Fruit fly (Drosophila melanogaster) whole organism, embryonic: ENCODE data around the gene CG13062.

Experiments
- Antp ChIP-seq: fragments of 200-800 bp; sonication (Bioruptor generic); optimal IDR thresholded peaks from 3 replicates; lab custom pipeline; 2016; ENCODE audit warnings: missing biosample characterization, missing genetic modification characterization
- CG10565 ChIP-seq: fragments of 200-800 bp; sonication (Bioruptor generic); optimal IDR thresholded peaks from 3 replicates; lab custom pipeline; 2016; ENCODE audit warnings: missing biosample characterization, mild to moderate bottlenecking, missing genetic modification characterization
- CG11504 ChIP-seq: fragments of 200-800 bp; sonication (Bioruptor generic); optimal IDR thresholded peaks from 3 replicates; lab custom pipeline; 2019; ENCODE audit warnings: missing biosample characterization, mild to moderate bottlenecking, missing genetic modification characterization, moderate library complexity
- CG12155 ChIP-seq: fragments of 200-800 bp; sonication (Bioruptor generic); optimal IDR thresholded peaks from 3 replicates; lab custom pipeline; 2016; ENCODE audit warnings: missing biosample characterization, missing genetic modification characterization
- CG13296 ChIP-seq: fragments of 200-800 bp; sonication (Bioruptor generic); optimal IDR thresholded peaks from 3 replicates; lab custom pipeline; 2018; ENCODE audit warnings: missing biosample characterization, mild to moderate bottlenecking, missing genetic modification characterization
- CG13775 ChIP-seq: fragments of 200-800 bp; sonication (Bioruptor generic); optimal IDR thresholded peaks from 3 replicates; lab custom pipeline; 2017; ENCODE audit warnings: missing biosample characterization, mild to moderate bottlenecking, missing genetic modification characterization
- CG14441 ChIP-seq: fragments of 200-800 bp; sonication (Bioruptor generic); IDR thresholded peaks from 2 replicates; pipeline ENCODE4 v1.3.6; 2022; ENCODE audit warnings: missing biosample characterization, missing genetic modification characterization
- CG15696 ChIP-seq: fragments of 200-800 bp; sonication (Bioruptor generic); optimal IDR thresholded peaks from 2 replicates; lab custom pipeline; 2019; ENCODE audit warnings: missing biosample characterization, mild to moderate bottlenecking, missing genetic modification characterization, moderate library complexity
- CG17186 ChIP-seq: fragments of 200-800 bp; sonication (Bioruptor generic); optimal IDR thresholded peaks from 3 replicates; lab custom pipeline; 2017; ENCODE audit warnings: missing biosample characterization, missing genetic modification reagents, missing genetic modification characterization
- CG17328 ChIP-seq: fragments of 200-800 bp; sonication (Bioruptor generic); IDR thresholded peaks from 2 replicates; pipeline ENCODE4 v1.3.6; 2022; ENCODE audit warnings: missing biosample characterization, missing genetic modification characterization
- CG18599 ChIP-seq: fragments of 200-800 bp; sonication (Bioruptor generic); optimal IDR thresholded peaks from 3 replicates; lab custom pipeline; 2017; ENCODE audit warnings: missing biosample characterization, missing genetic modification characterization, mild to moderate bottlenecking, moderate library complexity, missing genetic modification reagents
- CG2116 ChIP-seq: fragments of 200-800 bp; sonication (Bioruptor generic); optimal IDR thresholded peaks from 3 replicates; lab custom pipeline; 2018; ENCODE audit warnings: missing biosample characterization, mild to moderate bottlenecking, missing genetic modification characterization
- CG4424 ChIP-seq: fragments of 200-800 bp; sonication (Bioruptor generic); optimal IDR thresholded peaks from 3 replicates; lab custom pipeline; 2016; ENCODE audit warnings: missing biosample characterization, missing genetic modification characterization
- CG6765 ChIP-seq: fragments of 200-800 bp; sonication (Bioruptor generic); optimal IDR thresholded peaks from 3 replicates; lab custom pipeline; 2017; ENCODE audit warnings: missing biosample characterization, mild to moderate bottlenecking, missing genetic modification characterization
- CG8359 ChIP-seq: fragments of 200-800 bp; sonication (Bioruptor generic); optimal IDR thresholded peaks from 2 replicates; lab custom pipeline; 2017; ENCODE audit warnings: missing biosample characterization, mild to moderate bottlenecking, missing genetic modification characterization, borderline replicate concordance
- CG8478 ChIP-seq: fragments of >200 bp; optimal IDR thresholded peaks from 2 replicates; lab custom pipeline; 2018
- CG9797 ChIP-seq: fragments of 200-800 bp; sonication (Bioruptor generic); optimal IDR thresholded peaks from 3 replicates; lab custom pipeline; 2018; ENCODE audit warnings: missing biosample characterization, mild to moderate bottlenecking, missing genetic modification characterization
- CTCF ChIP-seq: fragments of 200-800 bp; sonication (Bioruptor generic); optimal IDR thresholded peaks from 2 replicates; lab custom pipeline; 2017; ENCODE audit warnings: missing biosample characterization, mild to moderate bottlenecking, missing genetic modification characterization, moderate library complexity
- Doc3 ChIP-seq: fragments of 200-800 bp; sonication (Bioruptor generic); IDR thresholded peaks from 3 replicates; pipeline ENCODE4 v1.3.6; 2022; ENCODE audit warnings: missing biosample characterization, missing genetic modification characterization; ENCODE audit not compliant: partially characterized antibody
- HLHmδ ChIP-seq: fragments of 200-800 bp; sonication (Bioruptor generic); optimal IDR thresholded peaks from 2 replicates; lab custom pipeline; 2018; ENCODE audit warnings: missing biosample characterization, mild to moderate bottlenecking, missing genetic modification characterization, moderate library complexity
- Hand ChIP-seq: fragments of 200-800 bp; sonication (Bioruptor generic); optimal IDR thresholded peaks from 2 replicates; lab custom pipeline; 2017; ENCODE audit warnings: mild to moderate bottlenecking, missing biosample characterization, missing genetic modification reagents, missing genetic modification characterization
- Hr3 ChIP-seq: fragments of 200-800 bp; sonication (Bioruptor generic); optimal IDR thresholded peaks from 3 replicates; lab custom pipeline; 2016; ENCODE audit warnings: missing biosample characterization, missing genetic modification characterization
- Lhr ChIP-seq: fragments of 200-800 bp; sonication (Bioruptor generic); optimal IDR thresholded peaks from 3 replicates; lab custom pipeline; 2017; ENCODE audit warnings: mild to moderate bottlenecking, missing biosample characterization, missing genetic modification reagents, missing genetic modification characterization
- Mes4 ChIP-seq: fragments of 200-800 bp; sonication (Bioruptor generic); optimal IDR thresholded peaks from 2 replicates; lab custom pipeline; 2016; ENCODE audit warnings: missing biosample characterization, missing genetic modification characterization
- Mrtf ChIP-seq: fragments of 200-800 bp; sonication (Bioruptor generic); IDR thresholded peaks from 3 replicates; pipeline ENCODE4 v1.3.6; 2022; ENCODE audit warnings: missing biosample characterization, missing genetic modification characterization
- Nf-YB ChIP-seq: fragments of 200-800 bp; sonication (Bioruptor generic); optimal IDR thresholded peaks from 3 replicates; lab custom pipeline; 2019; ENCODE audit warnings: missing biosample characterization, mild to moderate bottlenecking, missing genetic modification characterization, moderate library complexity
- NfI ChIP-seq: fragments of 200-800 bp; sonication (Bioruptor generic); optimal IDR thresholded peaks from 3 replicates; lab custom pipeline; 2018; ENCODE audit warnings: missing biosample characterization, mild to moderate bottlenecking, missing genetic modification characterization, moderate library complexity
- Oli ChIP-seq: fragments of 200-800 bp; sonication (Bioruptor generic); optimal IDR thresholded peaks from 2 replicates; lab custom pipeline; 2018; ENCODE audit warnings: missing biosample characterization, mild to moderate bottlenecking, missing genetic modification characterization, moderate library complexity
- Rfx ChIP-seq: fragments of 200-800 bp; sonication (Bioruptor generic); IDR thresholded peaks from 2 replicates; pipeline ENCODE4 v1.3.6; 2022; ENCODE audit warnings: missing biosample characterization, missing genetic modification characterization
- Rx ChIP-seq: fragments of 200-800 bp; sonication (Bioruptor generic); IDR thresholded peaks from 2 replicates; pipeline ENCODE4 v1.3.6; 2022; ENCODE audit warnings: missing biosample characterization, missing genetic modification characterization
- TFAM ChIP-seq: fragments of 200-800 bp; sonication (Bioruptor generic); optimal IDR thresholded peaks from 2 replicates; lab custom pipeline; 2017; ENCODE audit warnings: missing biosample characterization, missing genetic modification characterization, inconsistent platforms
- Xbp1 ChIP-seq: fragments of 200-800 bp; sonication (Bioruptor generic); optimal IDR thresholded peaks from 3 replicates; lab custom pipeline; 2016; ENCODE audit warnings: missing biosample characterization, mild to moderate bottlenecking, missing genetic modification characterization
- ash1 ChIP-seq: fragments of 200-800 bp; sonication (Bioruptor generic); optimal IDR thresholded peaks from 2 replicates; lab custom pipeline; 2018; ENCODE audit warnings: missing biosample characterization, mild to moderate bottlenecking, missing genetic modification characterization
- az2 ChIP-seq: fragments of 200-800 bp; sonication (Bioruptor generic); optimal IDR thresholded peaks from 3 replicates; lab custom pipeline; 2016; ENCODE audit warnings: missing biosample characterization, missing genetic modification characterization
- bab2 ChIP-seq: fragments of 200-800 bp; sonication (Bioruptor generic); optimal IDR thresholded peaks from 2 replicates; lab custom pipeline; 2016; ENCODE audit warnings: missing biosample characterization, missing genetic modification characterization
- bsh ChIP-seq, 2 experiments: fragments of 200-800 bp; sonication (Bioruptor generic); optimal IDR thresholded peaks; 2 replicates each; lab custom pipeline; 2017 to 2018; ENCODE audit warnings: mild to moderate bottlenecking in 2 of 2, missing biosample characterization in 2 of 2, missing genetic modification characterization in 2 of 2, moderate library complexity in 1 of 2
- corto ChIP-seq: fragments of 200-800 bp; sonication (Bioruptor generic); optimal IDR thresholded peaks from 2 replicates; lab custom pipeline; 2016; ENCODE audit warnings: missing biosample characterization, mild to moderate bottlenecking, missing genetic modification characterization, moderate library complexity
- da ChIP-seq: fragments of 200-800 bp; sonication (Bioruptor generic); optimal IDR thresholded peaks from 2 replicates; lab custom pipeline; 2016; ENCODE audit warnings: missing biosample characterization, missing genetic modification characterization
- fd3F ChIP-seq: fragments of 200-800 bp; sonication (Bioruptor generic); optimal IDR thresholded peaks from 2 replicates; lab custom pipeline; 2018; ENCODE audit warnings: missing biosample characterization, mild to moderate bottlenecking, missing genetic modification characterization, moderate library complexity
- fu2 ChIP-seq: fragments of 200-800 bp; sonication (Bioruptor generic); optimal IDR thresholded peaks from 2 replicates; lab custom pipeline; 2016; ENCODE audit warnings: missing biosample characterization, missing genetic modification characterization
- gce ChIP-seq: fragments of 200-800 bp; sonication (Bioruptor generic); IDR thresholded peaks from 3 replicates; pipeline ENCODE4 v1.3.6; 2022; ENCODE audit warnings: missing biosample characterization, missing genetic modification characterization
- gem ChIP-seq: fragments of 200-800 bp; sonication (Bioruptor generic); optimal IDR thresholded peaks from 2 replicates; lab custom pipeline; 2019; ENCODE audit warnings: missing biosample characterization, mild to moderate bottlenecking, missing genetic modification characterization, moderate library complexity
- hkb ChIP-seq, 2 experiments: fragments of 200-800 bp in 1 of 2; fragments of >200 bp in 1 of 2; sonication (Bioruptor generic) in 1 of 2; IDR thresholded peaks in 1 of 2; optimal IDR thresholded peaks in 1 of 2; 2 replicates each; pipeline versions ENCODE4 v1.3.6 to Lab custom; 2017 to 2022; ENCODE audit warnings: missing biosample characterization in 1 of 2, missing genetic modification characterization in 1 of 2
- lov ChIP-seq, 2 experiments: fragments of 200-800 bp in 1 of 2; fragments of >200 bp in 1 of 2; sonication (Bioruptor generic) in 1 of 2; IDR thresholded peaks in 1 of 2; optimal IDR thresholded peaks in 1 of 2; 2 replicates in 1 of 2; 3 replicates in 1 of 2; pipeline versions ENCODE4 v1.3.6 to Lab custom; 2017 to 2022; ENCODE audit warnings: missing biosample characterization in 1 of 2, missing genetic modification characterization in 1 of 2
- maf-S ChIP-seq: fragments of 200-800 bp; sonication (Bioruptor generic); optimal IDR thresholded peaks from 2 replicates; lab custom pipeline; 2016; ENCODE audit warnings: missing biosample characterization, missing genetic modification characterization
- pfk ChIP-seq: fragments of 200-800 bp; sonication (Bioruptor generic); optimal IDR thresholded peaks from 2 replicates; lab custom pipeline; 2018; ENCODE audit warnings: missing biosample characterization, mild to moderate bottlenecking, missing genetic modification characterization, moderate library complexity
- tgo ChIP-seq: fragments of 200-800 bp; sonication (Bioruptor generic); IDR thresholded peaks from 3 replicates; pipeline ENCODE4 v1.3.6; 2022; ENCODE audit warnings: missing biosample characterization, missing genetic modification characterization
- tna ChIP-seq: fragments of 200-800 bp; sonication (Bioruptor generic); IDR thresholded peaks from 2 replicates; pipeline ENCODE4 v1.3.6; 2022; ENCODE audit warnings: missing biosample characterization, missing genetic modification characterization; ENCODE audit not compliant: partially characterized antibody

The CG13062 gene

DNA sequence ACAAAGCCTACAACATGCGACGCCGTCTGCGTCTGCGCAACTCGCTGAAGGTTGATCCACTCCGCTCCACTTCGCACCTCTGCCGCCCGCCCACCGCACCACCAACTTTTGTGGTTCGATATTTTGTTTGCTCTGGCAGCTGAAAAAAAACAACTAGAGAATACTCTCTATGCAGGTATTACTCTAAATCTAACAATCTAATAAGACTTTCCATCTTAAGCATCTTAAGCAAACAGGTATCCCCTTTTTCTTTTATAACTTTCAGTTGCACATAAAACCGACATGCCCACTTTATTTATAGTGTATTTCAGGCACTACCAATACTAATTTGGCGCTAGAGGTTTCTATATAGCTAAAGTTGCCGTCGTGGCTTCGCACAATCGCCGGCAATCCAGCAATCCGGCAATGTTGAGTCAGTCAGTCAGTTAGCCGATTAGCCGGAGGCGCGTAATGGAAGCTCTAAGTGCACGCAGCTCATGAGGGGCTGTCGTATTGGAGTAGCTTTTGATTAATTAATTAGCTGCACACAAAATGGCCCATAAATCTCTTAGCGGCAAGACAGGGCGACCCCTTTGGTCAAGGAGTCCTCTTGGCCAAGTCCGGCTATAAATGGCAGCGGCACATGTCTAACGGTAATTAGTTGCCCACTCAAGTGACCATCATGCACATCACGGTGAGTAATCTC lies 14.3 kb downstream of the CG13062 start, which contains the start of gene CG13058 (continued):
- TF ChIP-seq CG17186 (GFP tag; lab: Kevin White, UChicago) (no peak), Antp (GFP tag; lab: Kevin White, UChicago) (no peak), CG12155 (GFP tag; lab: Kevin White, UChicago) (peak; percentile 29), Oli (tag; lab: Kevin White, UChicago) (peak; percentile 74), hkb (optimal IDR thresholded peaks at IDR 0.05; lab: Kevin White, UChicago) (no peak), hkb (GFP tag; IDR thresholded peaks at IDR 0.05; lab: Robert Waterston, UW) (peak; percentile 62), Mes4 (GFP tag; lab: Kevin White, UChicago) (peak; percentile 25), Doc3 (no peak), az2 (GFP tag; lab: Kevin White, UChicago) (peak; percentile 42), da (GFP tag; lab: Kevin White, UChicago) (no peak), CTCF (GFP tag; lab: Kevin White, UChicago) (no peak), Lhr (GFP tag; lab: Kevin White, UChicago) (no peak), NfI (peak; percentile 67), CG10565 (GFP tag; lab: Kevin White, UChicago) (no peak), CG13775 (GFP tag; lab: Kevin White, UChicago) (peak; percentile 36), CG13296 (peak; percentile 72), HLHmδ (no peak), lov (optimal IDR thresholded peaks at IDR 0.05; lab: Kevin White, UChicago) (no peak), lov (GFP tag; IDR thresholded peaks at IDR 0.05; lab: Robert Waterston, UW) (no peak), bab2 (GFP tag; lab: Kevin White, UChicago) (no peak), Xbp1 (GFP tag; lab: Kevin White, UChicago) (peak; percentile 60), corto (GFP tag; lab: Kevin White, UChicago) (no peak), bsh (GFP tag; optimal IDR thresholded peaks at IDR 0.05; lab: Kevin White, UChicago) (peak in 1 of 2 experiments; percentile 3), CG6765 (GFP tag; lab: Kevin White, UChicago) (no peak), tgo (GFP tag; lab: Robert Waterston, UW) (peak; percentile 52; the same call in 2 of the 3 replicates), CG9797 (no peak), TFAM (no peak), CG8359 (GFP tag; lab: Kevin White, UChicago) (no peak), CG2116 (GFP tag; lab: Kevin White, UChicago) (no peak), gem (tag; lab: Kevin White, UChicago) (peak; percentile 80), Mrtf (GFP tag; lab: Robert Waterston, UW) (no peak), CG8478 (no peak), Nf-YB (no peak), Hr3 (GFP tag; lab: Kevin White, UChicago) (peak; percentile 48), CG14441 (GFP tag; lab: Robert Waterston, UW) (0 out of 2 replicates have a peak, but pooled peaks have one; percentile 41), maf-S (GFP tag; lab: Kevin White, UChicago) (peak; percentile 16), fd3F (peak; percentile 72), Rx (GFP tag; lab: Robert Waterston, UW) (no peak), CG15696 (tag; lab: Kevin White, UChicago) (no peak), gce (GFP tag; lab: Robert Waterston, UW) (no peak), CG18599 (GFP tag; lab: Kevin White, UChicago) (peak; percentile 78), CG11504 (tag; lab: Kevin White, UChicago) (peak; percentile 83), Rfx (0 out of 2 replicates have a peak, but pooled peaks have one; percentile 31), CG4424 (GFP tag; lab: Kevin White, UChicago) (peak; percentile 22), Hand (GFP tag; lab: Kevin White, UChicago) (peak; percentile 3), pfk (no peak), CG17328 (GFP tag; lab: Robert Waterston, UW) (peak; percentile 71; the same call in 1 of the 2 replicates), fu2 (GFP tag; lab: Kevin White, UChicago) (peak; percentile 47), tna (GFP tag; lab: Robert Waterston, UW) (no peak), ash1 (GFP tag; lab: Kevin White, UChicago) (no peak)
